Comparison of ENCODE assay signal across 4 fruit fly cellular contexts in genomic region chr2L:8384108-8384601, dm6.
TF ChIP-seq lines count a peak whose summit lies in the region.

Gene Dad1 (minus strand): TSS chr2L:8384137.
Gene CG13384 (plus strand): TSS chr2L:8384455.

TF ChIP-seq in whole organism, adult, 20 proteins besides CTCF, POLR2A, EP300 and RAD21 (continued from another document):
- TF ChIP-seq cnc (optimal IDR thresholded peaks at IDR 0.05; lab: Kevin White, UChicago) (no peak), CG1620 (GFP tag; optimal IDR thresholded peaks at IDR 0.05; lab: Kevin White, UChicago) (peak; percentile 85)

TF ChIP-seq in whole organism, embryonic, 481 proteins besides CTCF, POLR2A, EP300 and RAD21 (continued from another document and continues in another):
- TF ChIP-seq Max (GFP tag; optimal IDR thresholded peaks at IDR 0.05; lab: Kevin White, UChicago), result peak; percentile 84
- TF ChIP-seq CG6854 (GFP tag; optimal IDR thresholded peaks at IDR 0.05; lab: Kevin White, UChicago), result peak; percentile 88
- TF ChIP-seq Meics (GFP tag; optimal IDR thresholded peaks at IDR 0.05; lab: Kevin White, UChicago), result peak; percentile 95
- TF ChIP-seq ind (GFP tag; optimal IDR thresholded peaks at IDR 0.05; lab: Kevin White, UChicago), result peak; percentile 92
- peak; percentile 1 for TF ChIP-seq CG9876 (GFP tag; optimal IDR thresholded peaks at IDR 0.05; lab: Kevin White, UChicago)
- TF ChIP-seq CrebB (tag; optimal IDR thresholded peaks at IDR 0.05; lab: Kevin White, UChicago), result peak; percentile 83
- peak; percentile 82 for TF ChIP-seq D19B (GFP tag; optimal IDR thresholded peaks at IDR 0.05; lab: Kevin White, UChicago)
- no peak for TF ChIP-seq z (GFP tag; IDR thresholded peaks at IDR 0.05; lab: Robert Waterston, UW)
- peak; percentile 59 for TF ChIP-seq kni (GFP tag; optimal IDR thresholded peaks at IDR 0.05; lab: Kevin White, UChicago)
- peak; percentile 92 for TF ChIP-seq Hr3 (GFP tag; optimal IDR thresholded peaks at IDR 0.05; lab: Kevin White, UChicago)
- peak; percentile 49; the same call in 1 of the 2 replicates for TF ChIP-seq CG42726 (GFP tag; IDR thresholded peaks at IDR 0.05; lab: Robert Waterston, UW; ENCODE audit: partially characterized antibody)
- peak; percentile 77 for TF ChIP-seq gt (GFP tag; IDR thresholded peaks at IDR 0.05; lab: Robert Waterston, UW)
- peak; percentile 84 for TF ChIP-seq CG2889 (GFP tag; IDR thresholded peaks at IDR 0.05; lab: Robert Waterston, UW)
- TF ChIP-seq chn (GFP tag; optimal IDR thresholded peaks at IDR 0.05; lab: Kevin White, UChicago), result peak; percentile 68
- TF ChIP-seq lab (GFP tag; optimal IDR thresholded peaks at IDR 0.05; lab: Kevin White, UChicago), result peak; percentile 95
- peak; percentile 79 for TF ChIP-seq CG14050 (GFP tag; IDR thresholded peaks at IDR 0.05; lab: Robert Waterston, UW)
- no peak for TF ChIP-seq disco-r (GFP tag; optimal IDR thresholded peaks at IDR 0.05; lab: Kevin White, UChicago)
- peak; percentile 90 for TF ChIP-seq CG8388 (GFP tag; optimal IDR thresholded peaks at IDR 0.05; lab: Kevin White, UChicago)
- TF ChIP-seq CG13296 (GFP tag; optimal IDR thresholded peaks at IDR 0.05; lab: Kevin White, UChicago), result peak; percentile 96
- TF ChIP-seq CG4360 (GFP tag; IDR thresholded peaks at IDR 0.05; lab: Robert Waterston, UW), result 0 out of 2 replicates have a peak, but pooled peaks have one; percentile 42
- TF ChIP-seq eve (GFP tag; optimal IDR thresholded peaks at IDR 0.05; lab: Kevin White, UChicago), result no peak
- TF ChIP-seq CG32767 (GFP tag; IDR thresholded peaks at IDR 0.05; lab: Robert Waterston, UW), result peak; percentile 86
- peak; percentile 68 for TF ChIP-seq BEAF-32 (GFP tag; optimal IDR thresholded peaks at IDR 0.05; lab: Kevin White, UChicago)
- TF ChIP-seq insv (GFP tag; optimal IDR thresholded peaks at IDR 0.05; lab: Kevin White, UChicago), result peak in 1 of 2 experiments; percentile 64
- TF ChIP-seq tin (GFP tag; optimal IDR thresholded peaks at IDR 0.05; lab: Kevin White, UChicago), result peak; percentile 91
- TF ChIP-seq danr (GFP tag; IDR thresholded peaks at IDR 0.05; lab: Robert Waterston, UW), result peak; percentile 89
- TF ChIP-seq CG34422 (GFP tag; IDR thresholded peaks at IDR 0.05; lab: Robert Waterston, UW), result peak; percentile 88
- TF ChIP-seq hkb (optimal IDR thresholded peaks at IDR 0.05; lab: Kevin White, UChicago), result no peak
- TF ChIP-seq hkb (GFP tag; IDR thresholded peaks at IDR 0.05; lab: Robert Waterston, UW), result peak; percentile 85
- TF ChIP-seq CG1647 (GFP tag; optimal IDR thresholded peaks at IDR 0.05; lab: Kevin White, UChicago), result peak; percentile 32
- TF ChIP-seq CG3995 (GFP tag; optimal IDR thresholded peaks at IDR 0.05; lab: Kevin White, UChicago), result peak; percentile 43
- TF ChIP-seq CG2875 (GFP tag; optimal IDR thresholded peaks at IDR 0.05; lab: Kevin White, UChicago), result peak; percentile 66
- TF ChIP-seq slbo (GFP tag; IDR thresholded peaks at IDR 0.05; lab: Robert Waterston, UW), result peak; percentile 96
- TF ChIP-seq tap (tag; optimal IDR thresholded peaks at IDR 0.05; lab: Kevin White, UChicago), result peak; percentile 90
- TF ChIP-seq Dek (tag; optimal IDR thresholded peaks at IDR 0.05; lab: Kevin White, UChicago), result peak; percentile 96
- peak; percentile 97 for TF ChIP-seq Ptx1 (GFP tag; IDR thresholded peaks at IDR 0.05; lab: Robert Waterston, UW)
- TF ChIP-seq Fer2 (tag; optimal IDR thresholded peaks at IDR 0.05; lab: Kevin White, UChicago), result peak; percentile 94
- peak; percentile 92 for TF ChIP-seq az2 (GFP tag; optimal IDR thresholded peaks at IDR 0.05; lab: Kevin White, UChicago)
- TF ChIP-seq Bgb (GFP tag; IDR thresholded peaks at IDR 0.05; lab: Robert Waterston, UW; ENCODE audit: partially characterized antibody), result peak; percentile 47; the same call in 1 of the 2 replicates
- peak; percentile 33; the same call in 1 of the 3 replicates for TF ChIP-seq Opbp (GFP tag; IDR thresholded peaks at IDR 0.05; lab: Robert Waterston, UW; ENCODE audit: partially characterized antibody)
- peak; percentile 97 for TF ChIP-seq CG12391 (tag; optimal IDR thresholded peaks at IDR 0.05; lab: Kevin White, UChicago)

TF ChIP-seq in whole organism, prepupa, 60 proteins besides CTCF, POLR2A, EP300 and RAD21 (continued from another document):
- TF ChIP-seq CG32006 (GFP tag; optimal IDR thresholded peaks at IDR 0.05; lab: Kevin White, UChicago) (peak; percentile 93), CG6276 (GFP tag; optimal IDR thresholded peaks at IDR 0.05; lab: Kevin White, UChicago) (peak; percentile 83), CG3919 (GFP tag; optimal IDR thresholded peaks at IDR 0.05; lab: Kevin White, UChicago) (peak; percentile 89), fd59A (GFP tag; optimal IDR thresholded peaks at IDR 0.05; lab: Kevin White, UChicago) (peak; percentile 78), CG34406 (GFP tag; optimal IDR thresholded peaks at IDR 0.05; lab: Kevin White, UChicago) (peak; percentile 93), CG6854 (GFP tag; optimal IDR thresholded peaks at IDR 0.05; lab: Kevin White, UChicago) (peak; percentile 78), topi (GFP tag; optimal IDR thresholded peaks at IDR 0.05; lab: Kevin White, UChicago) (peak; percentile 89), CG15336 (GFP tag; IDR thresholded peaks at IDR 0.05; lab: Robert Waterston, UW) (peak; percentile 90), ss (GFP tag; optimal IDR thresholded peaks at IDR 0.05; lab: Kevin White, UChicago) (peak; percentile 87 to 90), spab (GFP tag; optimal IDR thresholded peaks at IDR 0.05; lab: Kevin White, UChicago) (peak; percentile 80), Sox102F (GFP tag; optimal IDR thresholded peaks at IDR 0.05; lab: Kevin White, UChicago) (peak; percentile 86), dsx (GFP tag; optimal IDR thresholded peaks at IDR 0.05; lab: Kevin White, UChicago; ENCODE audit: poor library complexity, severe bottlenecking) (peak; percentile 93), CG11762 (GFP tag; optimal IDR thresholded peaks at IDR 0.05; lab: Kevin White, UChicago; ENCODE audit: insufficient read depth) (peak; percentile 88), CG11294 (GFP tag; IDR thresholded peaks at IDR 0.05; lab: Robert Waterston, UW) (peak; percentile 94), CG6808 (GFP tag; optimal IDR thresholded peaks at IDR 0.05; lab: Kevin White, UChicago) (peak; percentile 88), esn (GFP tag; optimal IDR thresholded peaks at IDR 0.05; lab: Kevin White, UChicago) (peak; percentile 96), CG8119 (GFP tag; IDR thresholded peaks at IDR 0.05; lab: Robert Waterston, UW) (peak; percentile 94), Lpt (GFP tag; optimal IDR thresholded peaks at IDR 0.05; lab: Kevin White, UChicago) (peak; percentile 86), CG9139 (GFP tag; optimal IDR thresholded peaks at IDR 0.05; lab: Kevin White, UChicago) (peak; percentile 78), cyc (GFP tag; optimal IDR thresholded peaks at IDR 0.05; lab: Kevin White, UChicago) (peak; percentile 89), salr (GFP tag; optimal IDR thresholded peaks at IDR 0.05; lab: Kevin White, UChicago) (peak in 1 of 2 experiments; percentile 67), Eip93F (GFP tag; optimal IDR thresholded peaks at IDR 0.05; lab: Kevin White, UChicago) (peak; percentile 83), CG31627 (GFP tag; optimal IDR thresholded peaks at IDR 0.05; lab: Kevin White, UChicago) (peak; percentile 86), CG1621 (tag; optimal IDR thresholded peaks at IDR 0.05; lab: Kevin White, UChicago) (peak; percentile 91), Blimp-1 (GFP tag; optimal IDR thresholded peaks at IDR 0.05; lab: Kevin White, UChicago) (peak; percentile 85), Smox (GFP tag; optimal IDR thresholded peaks at IDR 0.05; lab: Kevin White, UChicago) (peak; percentile 92), net (GFP tag; optimal IDR thresholded peaks at IDR 0.05; lab: Kevin White, UChicago) (peak; percentile 87), Hr38 (GFP tag; optimal IDR thresholded peaks at IDR 0.05; lab: Kevin White, UChicago) (no peak), Sox15 (GFP tag; optimal IDR thresholded peaks at IDR 0.05; lab: Kevin White, UChicago) (peak; percentile 89), CG6163 (GFP tag; IDR thresholded peaks at IDR 0.05; lab: Robert Waterston, UW) (no peak; the same call in 1 of the 3 replicates), CG4318 (GFP tag; optimal IDR thresholded peaks at IDR 0.05; lab: Kevin White, UChicago) (peak; percentile 86), fkh (GFP tag; optimal IDR thresholded peaks at IDR 0.05; lab: Kevin White, UChicago) (peak; percentile 68), lz (GFP tag; optimal IDR thresholded peaks at IDR 0.05; lab: Kevin White, UChicago) (peak; percentile 93), CG3032 (tag; optimal IDR thresholded peaks at IDR 0.05; lab: Kevin White, UChicago) (peak; percentile 95), CG10669 (GFP tag; optimal IDR thresholded peaks at IDR 0.05; lab: Kevin White, UChicago) (peak; percentile 91), achi (GFP tag; optimal IDR thresholded peaks at IDR 0.05; lab: Kevin White, UChicago) (peak; percentile 93), CG16779 (tag; optimal IDR thresholded peaks at IDR 0.05; lab: Kevin White, UChicago) (peak; percentile 61), CG10631 (GFP tag; optimal IDR thresholded peaks at IDR 0.05; lab: Kevin White, UChicago) (peak; percentile 91), CG8319 (GFP tag; optimal IDR thresholded peaks at IDR 0.05; lab: Kevin White, UChicago) (peak; percentile 84), Eip78C (GFP tag; lab: Kevin White, UChicago) (peak; percentile 98), CG7368 (GFP tag; optimal IDR thresholded peaks at IDR 0.05; lab: Kevin White, UChicago) (peak; percentile 81)

TF ChIP-seq in whole organism, wandering third instar larva, 38 proteins besides CTCF, POLR2A, EP300 and RAD21 (continued from another document):
- TF ChIP-seq usp (GFP tag; optimal IDR thresholded peaks at IDR 0.05; lab: Kevin White, UChicago) (no peak), dl (GFP tag; optimal IDR thresholded peaks at IDR 0.05; lab: Kevin White, UChicago; ENCODE audit: insufficient read depth in 1 of 2, partially characterized antibody in 2 of 2) (no peak), fru (GFP tag; optimal IDR thresholded peaks at IDR 0.05; lab: Kevin White, UChicago) (peak; percentile 92), pan (optimal IDR thresholded peaks at IDR 0.05; lab: Kevin White, UChicago) (no peak), foxo (GFP tag; optimal IDR thresholded peaks at IDR 0.05; lab: Kevin White, UChicago) (peak in 1 of 2 experiments; percentile 95), sage (GFP tag; optimal IDR thresholded peaks at IDR 0.05; lab: Kevin White, UChicago) (peak; percentile 83), Dfd (GFP tag; optimal IDR thresholded peaks at IDR 0.05; lab: Kevin White, UChicago) (no peak), Dif (GFP tag; optimal IDR thresholded peaks at IDR 0.05; lab: Kevin White, UChicago; ENCODE audit: partially characterized antibody) (no peak), sv (GFP tag; optimal IDR thresholded peaks at IDR 0.05; lab: Kevin White, UChicago) (peak; percentile 88), Hr78 (GFP tag; optimal IDR thresholded peaks at IDR 0.05; lab: Kevin White, UChicago) (no peak), brk (GFP tag; optimal IDR thresholded peaks at IDR 0.05; lab: Kevin White, UChicago) (peak; percentile 94), h (GFP tag; optimal IDR thresholded peaks at IDR 0.05; lab: Kevin White, UChicago) (peak; percentile 94), Vsx2 (GFP tag; optimal IDR thresholded peaks at IDR 0.05; lab: Kevin White, UChicago; ENCODE audit: partially characterized antibody) (no peak), CG9705 (GFP tag; optimal IDR thresholded peaks at IDR 0.05; lab: Kevin White, UChicago) (peak; percentile 90), dmrt93B (GFP tag; optimal IDR thresholded peaks at IDR 0.05; lab: Kevin White, UChicago) (peak; percentile 90), Myc (optimal IDR thresholded peaks at IDR 0.05; lab: Kevin White, UChicago) (no peak)
